Worm (Caenorhabditis elegans) whole organism, L1 larva: ENCODE measurements around the gene srj-50.

Experiments used
- elt-3 ChIP-seq, 6 experiments: fragments of 150-350 bp in 1 of 6; sonication (generic microtip); optimal IDR thresholded peaks; 2 replicates each; lab custom pipeline; 2017 to 2018; ENCODE audit warnings: missing biosample characterization in 6 of 6, missing genetic modification characterization in 6 of 6, inconsistent platforms in 1 of 6
- lin-35 ChIP-seq, 2 experiments: fragments of 150-350 bp; optimal IDR thresholded peaks; 2 replicates each; lab custom pipeline; 2014; ENCODE audit warnings: missing biosample characterization in 2 of 2, missing genetic modification characterization in 2 of 2, missing genetic modification reagents in 2 of 2
- nhr-12 ChIP-seq: sonication (generic microtip); optimal IDR thresholded peaks from 2 replicates; lab custom pipeline; 2017; ENCODE audit warnings: missing biosample characterization, missing genetic modification characterization
- rnt-1 ChIP-seq: sonication (generic microtip); optimal IDR thresholded peaks from 2 replicates; lab custom pipeline; 2016; ENCODE audit warnings: mild to moderate bottlenecking, missing genetic modification characterization, moderate library complexity, missing compliant biosample characterization
- tlp-1 ChIP-seq: fragments of 150-350 bp; optimal IDR thresholded peaks from 2 replicates; lab custom pipeline; 2014; ENCODE audit warnings: missing biosample characterization, missing genetic modification characterization

DNA sequence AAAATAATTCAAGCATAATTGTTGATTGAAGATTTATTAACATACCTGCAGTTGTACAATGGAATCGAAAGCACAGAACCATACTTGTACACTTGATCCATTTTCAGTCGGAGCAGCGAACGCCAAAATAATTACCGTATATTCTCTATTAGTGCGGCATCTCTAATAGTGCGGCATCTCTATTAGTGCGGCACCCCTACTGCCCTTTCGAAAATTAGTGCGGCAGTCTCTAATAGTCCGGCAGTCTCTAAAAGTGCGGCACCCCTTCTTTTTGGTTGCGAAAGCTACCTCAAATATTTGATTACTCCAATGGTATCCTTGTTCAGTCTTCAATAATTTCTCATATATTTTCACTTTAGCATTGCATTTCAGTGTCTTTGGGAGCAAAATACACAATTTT is 14.6 kb upstream of the srj-50 start, which contains the start of gene srt-34:
- no peak for TF ChIP-seq rnt-1 (tag; lab: Kevin White, UChicago)
- no peak for TF ChIP-seq tlp-1 (tag; lab: Kevin White, UChicago)
- TF ChIP-seq nhr-12 (tag; lab: Kevin White, UChicago): no peak
- no peak for TF ChIP-seq elt-3 (tag; optimal IDR thresholded peaks at IDR 0.05; lab: Kevin White, UChicago)
- no peak for TF ChIP-seq lin-35 (GFP tag; optimal IDR thresholded peaks at IDR 0.05; lab: Kevin White, UChicago)
